Worm (Caenorhabditis elegans) whole organism, L3 larva: ENCODE data around the gene R08D7.7.

ENCODE experiments used
- ama-1 ChIP-seq: fragments of 150-350 bp; optimal IDR thresholded peaks from 2 replicates; lab custom pipeline; 2018
- ceh-28 ChIP-seq: fragments of 150-350 bp; optimal IDR thresholded peaks from 2 replicates; lab custom pipeline; 2014; ENCODE audit warnings: missing biosample characterization, missing genetic modification reagents, missing genetic modification characterization
- ceh-82 ChIP-seq: fragments of 150-350 bp; optimal IDR thresholded peaks from 2 replicates; lab custom pipeline; 2014; ENCODE audit warnings: missing biosample characterization, missing genetic modification characterization
- elt-2 ChIP-seq: sonication (generic microtip); optimal IDR thresholded peaks from 2 replicates; lab custom pipeline; 2016; ENCODE audit warnings: missing genetic modification reagents, mild to moderate bottlenecking, missing genetic modification characterization, missing compliant biosample characterization
- elt-3 ChIP-seq, 3 experiments: fragments of 150-350 bp in 1 of 3; sonication (generic microtip) in 2 of 3; optimal IDR thresholded peaks; 2 replicates in 2 of 3; 4 replicates in 1 of 3; lab custom pipeline; 2014 to 2017; ENCODE audit warnings: missing biosample characterization in 3 of 3, missing genetic modification characterization in 3 of 3
- lin-39 ChIP-seq: fragments of 150-350 bp; optimal IDR thresholded peaks from 2 replicates; lab custom pipeline; 2018; ENCODE audit warnings: missing biosample characterization, missing genetic modification reagents, missing genetic modification characterization
- nhr-23 ChIP-seq: fragments of 150-350 bp; optimal IDR thresholded peaks from 2 replicates; lab custom pipeline; 2014; ENCODE audit warnings: missing biosample characterization, missing genetic modification reagents, missing genetic modification characterization
- nhr-237 ChIP-seq: fragments of 150-350 bp; optimal IDR thresholded peaks from 2 replicates; lab custom pipeline; 2014; ENCODE audit warnings: missing biosample characterization, missing genetic modification characterization
- nhr-25 ChIP-seq: sonication (generic microtip); optimal IDR thresholded peaks from 2 replicates; lab custom pipeline; 2017; ENCODE audit warnings: missing biosample characterization, missing genetic modification characterization
- nhr-77 ChIP-seq: fragments of 150-350 bp; optimal IDR thresholded peaks from 2 replicates; lab custom pipeline; 2014; ENCODE audit warnings: missing biosample characterization, missing genetic modification characterization
- pha-4 ChIP-seq: fragments of 150-350 bp; optimal IDR thresholded peaks from 2 replicates; lab custom pipeline; 2014; ENCODE audit warnings: missing biosample characterization, missing genetic modification reagents, missing genetic modification characterization
- snpc-4 ChIP-seq: fragments of 150-350 bp; optimal IDR thresholded peaks from 2 replicates; lab custom pipeline; 2014; ENCODE audit warnings: missing biosample characterization, missing genetic modification characterization
- unc-62 ChIP-seq: fragments of 150-350 bp; sonication (generic microtip); optimal IDR thresholded peaks from 4 replicates; lab custom pipeline; 2014; ENCODE audit warnings: missing biosample characterization, missing genetic modification reagents, missing genetic modification characterization

DNA sequence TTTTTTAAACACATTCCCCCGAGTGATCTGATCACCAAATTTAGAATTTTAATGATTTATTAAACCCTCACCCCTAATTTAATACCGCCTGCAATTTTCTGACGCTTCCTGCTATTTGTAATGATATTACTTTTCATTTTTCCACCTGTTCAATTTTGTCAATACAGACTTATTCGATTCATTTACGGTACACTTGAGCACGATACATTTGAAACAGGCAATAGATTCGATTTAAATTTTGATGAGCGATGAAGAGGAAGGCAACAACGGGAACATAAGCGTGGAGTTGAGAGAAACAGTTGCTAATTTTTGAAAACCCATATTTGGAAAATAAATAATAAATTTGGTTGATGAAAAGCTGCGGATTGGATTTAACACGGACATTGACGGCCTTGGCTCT, 14.8 kb downstream of the R08D7.7 start:
- TF ChIP-seq nhr-25 (tag; lab: Kevin White, UChicago) (no peak), pha-4 (tag; lab: Kevin White, UChicago) (no peak), ama-1 (lab: Kevin White, UChicago) (no peak), elt-3 (tag; optimal IDR thresholded peaks at IDR 0.05; lab: Kevin White, UChicago) (no peak), lin-39 (tag; lab: Kevin White, UChicago) (no peak), nhr-23 (tag; lab: Kevin White, UChicago) (no peak), ceh-82 (no peak), snpc-4 (tag; lab: Kevin White, UChicago) (no peak), unc-62 (GFP tag; lab: Kevin White, UChicago) (no peak), nhr-237 (tag; lab: Kevin White, UChicago) (no peak), ceh-28 (tag; lab: Kevin White, UChicago) (no peak), nhr-77 (tag; lab: Kevin White, UChicago) (no peak), elt-2 (tag; lab: Kevin White, UChicago) (no peak)
